Worm (Caenorhabditis elegans) whole organism, L1 larva: Measurements from ENCODE around the gene math-19.
A peak's percentile ranks its signal among the peaks of the same experiment; 100 is the strongest.

ENCODE experiments used
- C16A3.4 ChIP-seq: fragments of 150-350 bp; optimal IDR thresholded peaks from 2 replicates; lab custom pipeline; 2014; ENCODE audit warnings: missing biosample characterization, missing genetic modification characterization
- Y116A8C.19 ChIP-seq: sonication (generic microtip); optimal IDR thresholded peaks from 2 replicates; lab custom pipeline; 2016; ENCODE audit warnings: missing compliant biosample characterization, missing genetic modification characterization, borderline replicate concordance
- aha-1 ChIP-seq: fragments of 150-350 bp; optimal IDR thresholded peaks from 2 replicates; lab custom pipeline; 2014; ENCODE audit warnings: missing biosample characterization, missing genetic modification characterization
- ama-1 ChIP-seq: fragments of 150-350 bp; optimal IDR thresholded peaks from 2 replicates; lab custom pipeline; 2014
- blmp-1 ChIP-seq: fragments of 150-350 bp; optimal IDR thresholded peaks from 2 replicates; lab custom pipeline; 2014; ENCODE audit warnings: missing biosample characterization, missing genetic modification characterization
- ces-1 ChIP-seq: fragments of 150-350 bp; optimal IDR thresholded peaks from 2 replicates; lab custom pipeline; 2014; ENCODE audit warnings: missing biosample characterization, missing genetic modification reagents, missing genetic modification characterization
- dpl-1 ChIP-seq, 3 experiments: fragments of 150-350 bp in 2 of 3; sonication (generic microtip) in 1 of 3; optimal IDR thresholded peaks; 2 replicates each; lab custom pipeline; 2014 to 2017; ENCODE audit warnings: missing biosample characterization in 3 of 3, missing genetic modification characterization in 3 of 3, missing genetic modification reagents in 3 of 3
- dsc-1 ChIP-seq: sonication (generic microtip); optimal IDR thresholded peaks from 2 replicates; lab custom pipeline; 2016; ENCODE audit warnings: mild to moderate bottlenecking, missing genetic modification characterization, missing compliant biosample characterization
- efl-1 ChIP-seq, 4 experiments: fragments of 150-350 bp; optimal IDR thresholded peaks in 3 of 4; peaks in 1 of 4; 1 replicate in 1 of 4; 2 replicates in 3 of 4; lab custom pipeline; 2014; ENCODE audit warnings: missing biosample characterization in 2 of 4, missing genetic modification characterization in 2 of 4, missing genetic modification reagents in 2 of 4
- egl-13 ChIP-seq: sonication (generic microtip); optimal IDR thresholded peaks from 2 replicates; lab custom pipeline; 2016; ENCODE audit warnings: missing genotype, missing genetic modification reagents, missing genetic modification characterization, missing compliant biosample characterization
- egl-27 ChIP-seq, 2 experiments: fragments of 150-350 bp in 1 of 2; sonication (generic microtip); optimal IDR thresholded peaks; 3 replicates each; lab custom pipeline; 2017 to 2018; ENCODE audit warnings: missing biosample characterization in 2 of 2, missing genetic modification characterization in 2 of 2, missing genetic modification reagents in 2 of 2
- elt-2 ChIP-seq: sonication (generic microtip); optimal IDR thresholded peaks from 2 replicates; lab custom pipeline; 2016; ENCODE audit warnings: missing genetic modification characterization, mild to moderate bottlenecking, inconsistent platforms, missing compliant biosample characterization, missing genetic modification reagents
- ets-5 ChIP-seq: fragments of 200-800 bp; sonication (Bioruptor generic); IDR thresholded peaks from 2 replicates; pipeline ENCODE4 v1.3.6; 2022; ENCODE audit warnings: missing genetic modification characterization, missing compliant biosample characterization
- fkh-4 ChIP-seq: sonication (generic microtip); optimal IDR thresholded peaks from 2 replicates; lab custom pipeline; 2016; ENCODE audit warnings: missing compliant biosample characterization, missing genetic modification characterization, borderline replicate concordance
- hpl-2 ChIP-seq: fragments of 150-350 bp; optimal IDR thresholded peaks from 2 replicates; lab custom pipeline; 2014; ENCODE audit warnings: missing biosample characterization, missing genetic modification reagents, missing genetic modification characterization
- irx-1 ChIP-seq: sonication (generic microtip); optimal IDR thresholded peaks from 2 replicates; lab custom pipeline; 2016; ENCODE audit warnings: missing genetic modification characterization, missing compliant biosample characterization
- isw-1 ChIP-seq: fragments of 200-800 bp; sonication (Bioruptor generic); IDR thresholded peaks from 2 replicates; pipeline ENCODE4 v1.3.6; 2022; ENCODE audit warnings: missing genetic modification characterization, missing compliant biosample characterization
- jun-1 ChIP-seq: fragments of 150-350 bp; optimal IDR thresholded peaks from 2 replicates; lab custom pipeline; 2014; ENCODE audit warnings: missing biosample characterization, missing genetic modification reagents, missing genetic modification characterization
- lin-13 ChIP-seq: fragments of 150-350 bp; optimal IDR thresholded peaks from 2 replicates; lab custom pipeline; 2014; ENCODE audit warnings: missing biosample characterization, missing genetic modification reagents, missing genetic modification characterization
- lin-35 ChIP-seq, 2 experiments: fragments of 150-350 bp; optimal IDR thresholded peaks; 2 replicates each; lab custom pipeline; 2014; ENCODE audit warnings: missing biosample characterization in 2 of 2, missing genetic modification characterization in 2 of 2, missing genetic modification reagents in 2 of 2
- lin-39 ChIP-seq: fragments of 150-350 bp; optimal IDR thresholded peaks from 2 replicates; lab custom pipeline; 2014; ENCODE audit warnings: missing biosample characterization, missing genetic modification reagents, missing genetic modification characterization
- lsy-2 ChIP-seq, 2 experiments: fragments of 150-350 bp; optimal IDR thresholded peaks; 2 replicates each; lab custom pipeline; 2014; ENCODE audit warnings: missing biosample characterization in 2 of 2, missing genetic modification characterization in 2 of 2
- mab-9 ChIP-seq: fragments of 200-800 bp; sonication (Bioruptor generic); IDR thresholded peaks from 2 replicates; pipeline ENCODE4 v1.3.6; 2022; ENCODE audit warnings: missing genetic modification reagents, missing genetic modification characterization, missing compliant biosample characterization
- mdl-1 ChIP-seq, 2 experiments: fragments of 150-350 bp; optimal IDR thresholded peaks; 2 replicates each; lab custom pipeline; 2014 to 2017; ENCODE audit warnings: missing biosample characterization in 2 of 2, missing genetic modification characterization in 2 of 2, inconsistent platforms in 1 of 2
- mep-1 ChIP-seq: fragments of 150-350 bp; optimal IDR thresholded peaks from 2 replicates; lab custom pipeline; 2014; ENCODE audit warnings: missing biosample characterization, missing genetic modification characterization
- nhr-237 ChIP-seq: fragments of 150-350 bp; optimal IDR thresholded peaks from 2 replicates; lab custom pipeline; 2014; ENCODE audit warnings: missing biosample characterization, missing genetic modification characterization
- nhr-28 ChIP-seq: fragments of 150-350 bp; optimal IDR thresholded peaks from 2 replicates; lab custom pipeline; 2014; ENCODE audit warnings: missing biosample characterization, missing genetic modification characterization
- nhr-71 ChIP-seq: sonication (generic microtip); optimal IDR thresholded peaks from 2 replicates; lab custom pipeline; 2016; ENCODE audit warnings: mild to moderate bottlenecking, missing genetic modification characterization, moderate library complexity, missing compliant biosample characterization
- nhr-77 ChIP-seq: fragments of 150-350 bp; optimal IDR thresholded peaks from 2 replicates; lab custom pipeline; 2014; ENCODE audit warnings: missing biosample characterization, missing genetic modification characterization
- nhr-85 ChIP-seq: sonication (generic microtip); peaks from one replicate; lab custom pipeline; 2016; ENCODE audit warnings: missing genetic modification characterization, inconsistent platforms, missing compliant biosample characterization
- pax-3 ChIP-seq: fragments of 200-800 bp; sonication (Bioruptor generic); optimal IDR thresholded peaks from 2 replicates; lab custom pipeline; 2018; ENCODE audit warnings: mild to moderate bottlenecking, missing genetic modification characterization, moderate library complexity, missing compliant biosample characterization
- rnt-1 ChIP-seq: sonication (generic microtip); optimal IDR thresholded peaks from 2 replicates; lab custom pipeline; 2016; ENCODE audit warnings: mild to moderate bottlenecking, missing genetic modification characterization, moderate library complexity, missing compliant biosample characterization
- snpc-4 ChIP-seq: fragments of 150-350 bp; optimal IDR thresholded peaks from 2 replicates; lab custom pipeline; 2014; ENCODE audit warnings: missing biosample characterization, missing genetic modification characterization
- snu-23 ChIP-seq: sonication (generic microtip); optimal IDR thresholded peaks from 2 replicates; lab custom pipeline; 2016; ENCODE audit warnings: missing genetic modification characterization, missing compliant biosample characterization
- sox-4 ChIP-seq: sonication (generic microtip); optimal IDR thresholded peaks from 2 replicates; lab custom pipeline; 2016; ENCODE audit warnings: missing genetic modification characterization, missing compliant biosample characterization
- sptf-1 ChIP-seq: fragments of 150-350 bp; optimal IDR thresholded peaks from 2 replicates; lab custom pipeline; 2014; ENCODE audit warnings: missing biosample characterization, missing genetic modification characterization
- tbx-2 ChIP-seq: sonication (generic microtip); optimal IDR thresholded peaks from 2 replicates; lab custom pipeline; 2016; ENCODE audit warnings: missing genetic modification characterization, missing compliant biosample characterization
- unc-130 ChIP-seq: fragments of 150-350 bp; optimal IDR thresholded peaks from 2 replicates; lab custom pipeline; 2017; ENCODE audit warnings: missing biosample characterization, missing genetic modification characterization, inconsistent platforms
- unc-86 ChIP-seq: sonication (generic microtip); optimal IDR thresholded peaks from 2 replicates; lab custom pipeline; 2016; ENCODE audit warnings: missing genetic modification characterization, missing compliant biosample characterization
- vab-15 ChIP-seq: sonication (generic microtip); optimal IDR thresholded peaks from 2 replicates; lab custom pipeline; 2017; ENCODE audit warnings: missing genotype, mild to moderate bottlenecking, missing genetic modification characterization, missing compliant biosample characterization
- xbp-1 ChIP-seq: sonication (generic microtip); optimal IDR thresholded peaks from 2 replicates; lab custom pipeline; 2016; ENCODE audit warnings: missing genetic modification characterization, missing compliant biosample characterization
- zag-1 ChIP-seq: fragments of 150-350 bp; optimal IDR thresholded peaks from 2 replicates; lab custom pipeline; 2014; ENCODE audit warnings: missing biosample characterization, missing genetic modification characterization
- ztf-11 ChIP-seq, 2 experiments: sonication (generic microtip); optimal IDR thresholded peaks; 2 replicates each; lab custom pipeline; 2016 to 2017; ENCODE audit warnings: missing genetic modification characterization in 2 of 2, missing biosample characterization in 1 of 2, missing compliant biosample characterization in 1 of 2

Gene math-19

ce11 chrII:2028712-2029111, 30.1 kb downstream of the math-19 start, which contains the start of gene bath-1:
TSS of gene bath-1 (minus strand) at chrII:2028812.
- TF ChIP-seq nhr-28 (tag; lab: Kevin White, UChicago) (no peak), nhr-71 (tag; lab: Kevin White, UChicago) (no peak), irx-1 (tag; lab: Kevin White, UChicago) (no peak), zag-1 (tag; lab: Kevin White, UChicago) (no peak), hpl-2 (GFP tag; lab: Kevin White, UChicago) (no peak), mep-1 (no peak), fkh-4 (no peak), nhr-77 (tag; lab: Kevin White, UChicago) (no peak), efl-1 (optimal IDR thresholded peaks at IDR 0.05; lab: Kevin White, UChicago) (no peak), efl-1 (GFP tag; optimal IDR thresholded peaks at IDR 0.05 in 1 of 2; lab: Kevin White, UChicago) (no peak), vab-15 (no peak), egl-27 (tag; optimal IDR thresholded peaks at IDR 0.05; lab: Kevin White, UChicago) (no peak), sox-4 (no peak), Y116A8C.19 (no peak), xbp-1 (tag; lab: Kevin White, UChicago) (no peak), snu-23 (GFP tag; lab: Kevin White, UChicago) (no peak), blmp-1 (no peak), mab-9 (GFP tag; lab: Robert Waterston, UW) (no peak), mdl-1 (tag; optimal IDR thresholded peaks at IDR 0.05; lab: Kevin White, UChicago) (no peak), C16A3.4 (tag; lab: Kevin White, UChicago) (no peak), unc-130 (tag; lab: Kevin White, UChicago) (no peak)

ce11 chrII:2030367-2030766, 31.7 kb downstream of the math-19 start, which contains the start of gene bath-3:
TSS of gene bath-3 (minus strand) at chrII:2030467.
- no peak for TF ChIP-seq C16A3.4 (tag; lab: Kevin White, UChicago)
- TF ChIP-seq snpc-4 (tag; lab: Kevin White, UChicago): no peak
- TF ChIP-seq ces-1: no peak
- TF ChIP-seq sptf-1: no peak
- TF ChIP-seq hpl-2 (GFP tag; lab: Kevin White, UChicago): no peak
- no peak for TF ChIP-seq ama-1
- TF ChIP-seq isw-1 (GFP tag; lab: Robert Waterston, UW): no peak

ce11 chrII:2031852-2032251, 33.2 kb downstream of the math-19 start, which contains the start of gene bath-5:
TSS of gene bath-5 (minus strand) at chrII:2031952.
- TF ChIP-seq hpl-2 (GFP tag; lab: Kevin White, UChicago) (no peak), pax-3 (tag; lab: Kevin White, UChicago) (no peak), xbp-1 (tag; lab: Kevin White, UChicago) (no peak), jun-1 (tag; lab: Kevin White, UChicago) (no peak), dpl-1 (GFP tag; optimal IDR thresholded peaks at IDR 0.05; lab: Kevin White, UChicago) (no peak), aha-1 (tag; lab: Kevin White, UChicago) (no peak), nhr-28 (tag; lab: Kevin White, UChicago) (no peak)

ce11 chrII:2032282-2032681, 33.6 kb downstream of the math-19 start, which contains the start of gene btb-4:
TSS of gene btb-4 (plus strand) at chrII:2032316.
- TF ChIP-seq efl-1 (optimal IDR thresholded peaks at IDR 0.05; lab: Kevin White, UChicago) (peak; percentile 33 to 90), efl-1 (GFP tag; optimal IDR thresholded peaks at IDR 0.05 in 1 of 2; lab: Kevin White, UChicago) (peak; percentile 81 to 98), dpl-1 (GFP tag; optimal IDR thresholded peaks at IDR 0.05; lab: Kevin White, UChicago) (peak; percentile 51 to 77 (median 75)), lin-35 (GFP tag; optimal IDR thresholded peaks at IDR 0.05; lab: Kevin White, UChicago) (peak; percentile 60 to 90), lsy-2 (tag; optimal IDR thresholded peaks at IDR 0.05; lab: Kevin White, UChicago) (peak in 1 of 2 experiments; percentile 20)
- TF ChIP-seq, all 84 proteins: peak for 4; not testable (repeated sequence) for 80

ce11 chrII:2033286-2033685, 34.6 kb downstream of the math-19 start, which contains the start of gene F59H6.14:
TSS of gene F59H6.14 (plus strand) at chrII:2033586.
- TF ChIP-seq lin-39 (tag; lab: Kevin White, UChicago) (no peak), tbx-2 (no peak), ztf-11 (tag; optimal IDR thresholded peaks at IDR 0.05; lab: Kevin White, UChicago) (no peak), lin-13 (GFP tag; lab: Kevin White, UChicago) (no peak), elt-2 (tag; lab: Kevin White, UChicago) (no peak), egl-13 (no peak), snpc-4 (tag; lab: Kevin White, UChicago) (no peak), ets-5 (no peak), lsy-2 (tag; optimal IDR thresholded peaks at IDR 0.05; lab: Kevin White, UChicago) (no peak), jun-1 (tag; lab: Kevin White, UChicago) (no peak), nhr-85 (tag; lab: Kevin White, UChicago) (no peak), sox-4 (no peak), unc-86 (tag; lab: Kevin White, UChicago) (no peak), rnt-1 (tag; lab: Kevin White, UChicago) (no peak), nhr-237 (tag; lab: Kevin White, UChicago) (no peak), dsc-1 (tag; lab: Kevin White, UChicago) (no peak)
